Worm (Caenorhabditis elegans) whole organism, L2 larva: ENCODE data around the gene snpc-1.3.

Experiments
- C34F6.9 ChIP-seq: fragments of 150-350 bp; optimal IDR thresholded peaks from 2 replicates; lab custom pipeline; 2014; ENCODE audit warnings: missing biosample characterization, missing genetic modification characterization
- ama-1 ChIP-seq: fragments of 150-350 bp; optimal IDR thresholded peaks from 2 replicates; lab custom pipeline; 2018; ENCODE audit warnings: inconsistent platforms
- ceh-82 ChIP-seq: fragments of 150-350 bp; optimal IDR thresholded peaks from 2 replicates; lab custom pipeline; 2014; ENCODE audit warnings: missing biosample characterization, missing genetic modification characterization
- dmd-4 ChIP-seq: sonication (generic microtip); optimal IDR thresholded peaks from 2 replicates; lab custom pipeline; 2017; ENCODE audit warnings: missing biosample characterization, missing genetic modification characterization
- elt-3 ChIP-seq: sonication (generic microtip); optimal IDR thresholded peaks from 2 replicates; lab custom pipeline; 2017; ENCODE audit warnings: missing biosample characterization, missing genetic modification characterization
- fos-1 ChIP-seq: fragments of 150-350 bp; optimal IDR thresholded peaks from 2 replicates; lab custom pipeline; 2014; ENCODE audit warnings: missing biosample characterization, missing genetic modification characterization
- lin-13 ChIP-seq: fragments of 150-350 bp; optimal IDR thresholded peaks from 2 replicates; lab custom pipeline; 2014; ENCODE audit warnings: missing biosample characterization, missing genetic modification reagents, missing genetic modification characterization
- nhr-23 ChIP-seq: fragments of 150-350 bp; optimal IDR thresholded peaks from 2 replicates; lab custom pipeline; 2014; ENCODE audit warnings: missing biosample characterization, missing genetic modification reagents, missing genetic modification characterization
- nhr-237 ChIP-seq: fragments of 150-350 bp; optimal IDR thresholded peaks from 2 replicates; lab custom pipeline; 2014; ENCODE audit warnings: missing biosample characterization, missing genetic modification characterization
- sma-3 ChIP-seq: sonication (generic microtip); optimal IDR thresholded peaks from 2 replicates; lab custom pipeline; 2016; ENCODE audit warnings: missing genetic modification reagents, missing genetic modification characterization, missing compliant biosample characterization
- snpc-4 ChIP-seq: fragments of 150-350 bp; optimal IDR thresholded peaks from 2 replicates; lab custom pipeline; 2014; ENCODE audit warnings: missing biosample characterization, missing genetic modification characterization
- unc-55 ChIP-seq: fragments of 150-350 bp; sonication (generic microtip); optimal IDR thresholded peaks from 3 replicates; lab custom pipeline; 2014; ENCODE audit warnings: missing biosample characterization, missing genetic modification reagents, missing genetic modification characterization
- ztf-11 ChIP-seq: sonication (generic microtip); optimal IDR thresholded peaks from 2 replicates; lab custom pipeline; 2017; ENCODE audit warnings: missing biosample characterization, missing genetic modification characterization
- ztf-4 ChIP-seq: fragments of 150-350 bp; optimal IDR thresholded peaks from 2 replicates; lab custom pipeline; 2014; ENCODE audit warnings: missing biosample characterization, missing genetic modification characterization

DNA sequence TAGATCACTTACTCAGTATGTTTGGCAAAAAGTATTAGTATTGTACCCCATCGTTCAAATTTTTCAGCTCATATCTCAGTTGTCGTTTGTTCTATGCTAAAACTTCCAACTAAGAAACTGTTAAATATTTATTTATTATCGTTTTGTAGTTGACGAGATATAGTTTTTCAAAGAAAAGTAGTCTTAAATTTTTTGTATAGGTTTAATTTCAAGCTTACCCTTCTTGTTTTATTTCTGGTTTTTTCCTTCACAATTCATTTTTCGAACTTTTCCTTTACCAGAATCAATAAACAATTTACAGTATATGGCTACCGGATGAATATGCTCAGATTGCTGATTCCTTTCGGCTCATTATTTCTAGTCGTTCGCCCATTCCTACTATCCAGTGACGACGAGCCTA is 6.9 kb upstream of the snpc-1.3 start, which contains the start of gene F08F3.1:
- no peak for TF ChIP-seq ama-1 (lab: Kevin White, UChicago)
- no peak for TF ChIP-seq snpc-4 (tag; lab: Kevin White, UChicago)
- TF ChIP-seq C34F6.9 (tag; lab: Kevin White, UChicago) = no peak
- no peak for TF ChIP-seq unc-55 (GFP tag; lab: Kevin White, UChicago)
- TF ChIP-seq nhr-237 (tag; lab: Kevin White, UChicago) = no peak
- TF ChIP-seq dmd-4 (tag; lab: Kevin White, UChicago) = no peak
- TF ChIP-seq ceh-82 (tag; lab: Kevin White, UChicago) = no peak
- TF ChIP-seq ztf-4 (tag; lab: Kevin White, UChicago) = no peak
- no peak for TF ChIP-seq ztf-11 (tag; lab: Kevin White, UChicago)
- no peak for TF ChIP-seq nhr-23 (tag; lab: Kevin White, UChicago)
- TF ChIP-seq fos-1 (tag; lab: Kevin White, UChicago) = no peak
- no peak for TF ChIP-seq lin-13
- no peak for TF ChIP-seq sma-3
- TF ChIP-seq elt-3 (tag; lab: Kevin White, UChicago) = no peak
